Worm (Caenorhabditis elegans) whole organism, L4/young adult: ENCODE results near the gene C05C10.8.

ENCODE experiments used
- W03F9.2 ChIP-seq: fragments of 150-350 bp; optimal IDR thresholded peaks from 2 replicates; lab custom pipeline; 2014; ENCODE audit warnings: missing biosample characterization, missing genetic modification characterization
- dao-5 ChIP-seq: sonication (generic microtip); optimal IDR thresholded peaks from 2 replicates; lab custom pipeline; 2016; ENCODE audit warnings: missing genotype, missing genetic modification characterization, moderate library complexity, missing compliant biosample characterization
- him-1 ChIP-seq: sonication (generic microtip); optimal IDR thresholded peaks from 2 replicates; lab custom pipeline; 2016; ENCODE audit warnings: missing genotype, missing genetic modification reagents, missing genetic modification characterization, missing compliant biosample characterization

ce11 chrII:9965325-9965724 is 47.5 kb upstream of the C05C10.8 start:
- TF ChIP-seq him-1 (tag; lab: Kevin White, UChicago) = no peak
- no peak for TF ChIP-seq W03F9.2 (tag; lab: Kevin White, UChicago)
- TF ChIP-seq dao-5 (tag; lab: Kevin White, UChicago) = no peak
